Fruit fly (Drosophila melanogaster): ENCODE measurements around the gene CG31139.

DNA sequence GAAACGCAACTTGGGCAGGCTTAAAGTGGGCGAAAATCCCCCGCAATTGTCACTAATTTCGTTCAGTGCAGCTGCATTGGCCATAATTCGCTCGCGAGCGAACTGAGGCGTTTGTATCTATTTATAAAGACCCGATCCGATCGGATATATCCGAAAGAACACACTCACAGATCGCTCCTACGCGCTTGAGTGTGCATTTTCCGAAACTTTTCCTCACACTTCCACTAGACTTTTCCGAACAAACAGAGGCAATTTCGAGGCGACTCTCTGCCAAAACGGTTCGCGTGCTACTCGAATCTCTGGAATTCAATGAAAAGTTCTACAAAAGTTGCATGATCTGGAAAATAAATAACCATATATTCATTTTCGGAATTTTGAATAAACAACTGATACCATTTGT, 47.1 kb downstream of the CG31139 start, which contains the start of the genes CG6972 and CCAP:
- TF ChIP-seq Ets98B (GFP tag; IDR thresholded peaks at IDR 0.05): no peak
- TF ChIP-seq CG8301 (tag; optimal IDR thresholded peaks at IDR 0.05): no peak
- TF ChIP-seq EcR (GFP tag; optimal IDR thresholded peaks at IDR 0.05): no peak
- no peak for TF ChIP-seq CG10348 (GFP tag; IDR thresholded peaks at IDR 0.05)

Measured in whole organism, pupa.